Fruit fly (Drosophila melanogaster) whole organism, embryonic: ENCODE data around the gene Orct2.

ENCODE experiments used
- Asciz ChIP-seq: fragments of 200-800 bp; sonication (Bioruptor generic); optimal IDR thresholded peaks from 2 replicates; lab custom pipeline; 2017; ENCODE audit warnings: missing biosample characterization, mild to moderate bottlenecking, missing genetic modification characterization, missing genetic modification reagents
- Bgb ChIP-seq: fragments of 200-800 bp; sonication (Bioruptor generic); IDR thresholded peaks from 2 replicates; pipeline ENCODE4 v1.3.6; 2022; ENCODE audit warnings: missing biosample characterization, missing genetic modification characterization; ENCODE audit not compliant: partially characterized antibody
- BtbVII ChIP-seq: fragments of 200-800 bp; sonication (Bioruptor generic); optimal IDR thresholded peaks from 3 replicates; lab custom pipeline; 2017; ENCODE audit warnings: missing biosample characterization, mild to moderate bottlenecking, missing genetic modification characterization
- CG11504 ChIP-seq: fragments of 200-800 bp; sonication (Bioruptor generic); optimal IDR thresholded peaks from 3 replicates; lab custom pipeline; 2019; ENCODE audit warnings: missing biosample characterization, mild to moderate bottlenecking, missing genetic modification characterization, moderate library complexity
- CG11696 ChIP-seq: fragments of 200-800 bp; sonication (Bioruptor generic); IDR thresholded peaks from 2 replicates; pipeline ENCODE4 v1.3.6; 2022; ENCODE audit warnings: missing biosample characterization, missing genetic modification characterization
- CG12071 ChIP-seq: fragments of 200-800 bp; sonication (Bioruptor generic); optimal IDR thresholded peaks from 3 replicates; lab custom pipeline; 2018; ENCODE audit warnings: missing biosample characterization, mild to moderate bottlenecking, missing genetic modification characterization
- CG16815 ChIP-seq: fragments of 200-800 bp; sonication (Bioruptor generic); optimal IDR thresholded peaks from 3 replicates; lab custom pipeline; 2017; ENCODE audit warnings: missing biosample characterization, mild to moderate bottlenecking, missing genetic modification characterization
- CG1792 ChIP-seq: fragments of 200-800 bp; sonication (Bioruptor generic); optimal IDR thresholded peaks from 2 replicates; lab custom pipeline; 2016; ENCODE audit warnings: missing biosample characterization, missing genetic modification characterization
- CG18599 ChIP-seq: fragments of 200-800 bp; sonication (Bioruptor generic); optimal IDR thresholded peaks from 3 replicates; lab custom pipeline; 2017; ENCODE audit warnings: missing biosample characterization, missing genetic modification characterization, mild to moderate bottlenecking, moderate library complexity, missing genetic modification reagents
- CG18619 ChIP-seq: fragments of 200-800 bp; sonication (Bioruptor generic); optimal IDR thresholded peaks from 3 replicates; lab custom pipeline; 2017; ENCODE audit warnings: missing biosample characterization, mild to moderate bottlenecking, missing genetic modification characterization
- CG2875 ChIP-seq: fragments of 200-800 bp; sonication (Bioruptor generic); optimal IDR thresholded peaks from 2 replicates; lab custom pipeline; 2017; ENCODE audit warnings: missing biosample characterization, mild to moderate bottlenecking, missing genetic modification characterization, missing genetic modification reagents
- CG32767 ChIP-seq: fragments of 200-800 bp; sonication (Bioruptor generic); IDR thresholded peaks from 2 replicates; pipeline ENCODE4 v1.3.6; 2022; ENCODE audit warnings: missing biosample characterization, missing genetic modification characterization
- CG3407 ChIP-seq: fragments of 200-800 bp; sonication (Bioruptor generic); optimal IDR thresholded peaks from 2 replicates; lab custom pipeline; 2018; ENCODE audit warnings: missing biosample characterization, mild to moderate bottlenecking, missing genetic modification characterization
- CG4424 ChIP-seq: fragments of 200-800 bp; sonication (Bioruptor generic); optimal IDR thresholded peaks from 3 replicates; lab custom pipeline; 2016; ENCODE audit warnings: missing biosample characterization, missing genetic modification characterization
- CG5953 ChIP-seq: fragments of 200-800 bp; sonication (Bioruptor generic); IDR thresholded peaks from 2 replicates; pipeline ENCODE4 v1.3.6; 2022; ENCODE audit warnings: missing biosample characterization, missing genetic modification characterization
- CG6175 ChIP-seq: fragments of 200-800 bp; sonication (Bioruptor generic); IDR thresholded peaks from 3 replicates; pipeline ENCODE4 v1.3.6; 2022; ENCODE audit warnings: missing biosample characterization, missing genetic modification characterization
- CG7556 ChIP-seq: fragments of 200-800 bp; sonication (Bioruptor generic); optimal IDR thresholded peaks from 2 replicates; lab custom pipeline; 2017; ENCODE audit warnings: missing biosample characterization, mild to moderate bottlenecking, missing genetic modification characterization
- CG7963 ChIP-seq: fragments of 200-800 bp; sonication (Bioruptor generic); IDR thresholded peaks from 3 replicates; pipeline ENCODE4 v1.3.6; 2022; ENCODE audit warnings: missing biosample characterization, missing genetic modification characterization; ENCODE audit not compliant: partially characterized antibody
- CG8359 ChIP-seq: fragments of 200-800 bp; sonication (Bioruptor generic); optimal IDR thresholded peaks from 2 replicates; lab custom pipeline; 2017; ENCODE audit warnings: missing biosample characterization, mild to moderate bottlenecking, missing genetic modification characterization, borderline replicate concordance
- CG9797 ChIP-seq: fragments of 200-800 bp; sonication (Bioruptor generic); optimal IDR thresholded peaks from 3 replicates; lab custom pipeline; 2018; ENCODE audit warnings: missing biosample characterization, mild to moderate bottlenecking, missing genetic modification characterization
- CG9817 ChIP-seq: fragments of 200-800 bp; sonication (Bioruptor generic); optimal IDR thresholded peaks from 2 replicates; lab custom pipeline; 2018; ENCODE audit warnings: missing biosample characterization, mild to moderate bottlenecking, missing genetic modification characterization, moderate library complexity
- D ChIP-seq, 2 experiments: fragments of 200-800 bp in 1 of 2; fragments of >200 bp in 1 of 2; sonication (Bioruptor generic) in 1 of 2; optimal IDR thresholded peaks; 2 replicates in 1 of 2; 3 replicates in 1 of 2; lab custom pipeline; 2017; ENCODE audit warnings: mild to moderate bottlenecking in 1 of 2, missing biosample characterization in 1 of 2, missing genetic modification characterization in 1 of 2, missing genetic modification reagents in 1 of 2
- D19B ChIP-seq: fragments of 200-800 bp; sonication (Bioruptor generic); optimal IDR thresholded peaks from 2 replicates; lab custom pipeline; 2017; ENCODE audit warnings: missing biosample characterization, mild to moderate bottlenecking, missing genetic modification characterization
- Dbx ChIP-seq: fragments of 200-800 bp; sonication (Bioruptor generic); IDR thresholded peaks from 3 replicates; pipeline ENCODE4 v1.3.6; 2022; ENCODE audit warnings: missing biosample characterization, missing genetic modification characterization
- Deaf1 ChIP-seq: fragments of 200-800 bp; optimal IDR thresholded peaks from 3 replicates; lab custom pipeline; 2019; ENCODE audit warnings: missing biosample characterization, mild to moderate bottlenecking, missing genetic modification characterization, moderate library complexity
- Dip2 ChIP-seq: fragments of 200-800 bp; sonication (Bioruptor generic); IDR thresholded peaks from 2 replicates; pipeline ENCODE4 v1.3.6; 2022; ENCODE audit warnings: missing biosample characterization, missing genetic modification characterization
- Doc2 ChIP-seq: fragments of 200-800 bp; sonication (Bioruptor generic); IDR thresholded peaks from 2 replicates; pipeline ENCODE4 v1.3.6; 2022; ENCODE audit warnings: missing biosample characterization, missing genetic modification characterization
- HLHmδ ChIP-seq: fragments of 200-800 bp; sonication (Bioruptor generic); optimal IDR thresholded peaks from 2 replicates; lab custom pipeline; 2018; ENCODE audit warnings: missing biosample characterization, mild to moderate bottlenecking, missing genetic modification characterization, moderate library complexity
- Hr51 ChIP-seq, 2 experiments: fragments of 200-800 bp; sonication (Bioruptor generic); optimal IDR thresholded peaks; 2 replicates in 1 of 2; 3 replicates in 1 of 2; lab custom pipeline; 2016 to 2018; ENCODE audit warnings: missing biosample characterization in 2 of 2, missing genetic modification characterization in 2 of 2, mild to moderate bottlenecking in 1 of 2, moderate library complexity in 1 of 2
- Kr ChIP-seq: fragments of 200-800 bp; sonication (Bioruptor generic); optimal IDR thresholded peaks from 2 replicates; lab custom pipeline; 2017; ENCODE audit warnings: missing biosample characterization, mild to moderate bottlenecking, missing genetic modification characterization
- Neu2 ChIP-seq: fragments of 200-800 bp; sonication (Bioruptor generic); optimal IDR thresholded peaks from 3 replicates; lab custom pipeline; 2016; ENCODE audit warnings: missing biosample characterization, missing genetic modification characterization, borderline replicate concordance
- Sox100B ChIP-seq: fragments of 200-800 bp; sonication (Bioruptor generic); optimal IDR thresholded peaks from 3 replicates; lab custom pipeline; 2018; ENCODE audit warnings: missing biosample characterization, mild to moderate bottlenecking, missing genetic modification characterization
- Ssrp ChIP-seq: fragments of 200-800 bp; sonication (Bioruptor generic); optimal IDR thresholded peaks from 2 replicates; lab custom pipeline; 2018; ENCODE audit warnings: missing biosample characterization, mild to moderate bottlenecking, missing genetic modification characterization, moderate library complexity
- Stat92E ChIP-seq, 3 experiments: fragments of >200 bp in 2 of 3; fragments of 200-800 bp in 1 of 3; sonication (Bioruptor generic) in 1 of 3; optimal IDR thresholded peaks; 2 replicates each; lab custom pipeline; 2017 to 2019; ENCODE audit warnings: missing biosample characterization in 3 of 3, missing genetic modification characterization in 3 of 3, mild to moderate bottlenecking in 1 of 3, moderate library complexity in 1 of 3
- YL-1 ChIP-seq: fragments of 200-800 bp; sonication (Bioruptor generic); optimal IDR thresholded peaks from 3 replicates; lab custom pipeline; 2017; ENCODE audit warnings: missing biosample characterization, mild to moderate bottlenecking, missing genetic modification characterization
- bbx ChIP-seq: fragments of 200-800 bp; sonication (Bioruptor generic); IDR thresholded peaks from 2 replicates; pipeline ENCODE4 v1.3.6; 2022; ENCODE audit warnings: missing biosample characterization, missing genetic modification characterization; ENCODE audit not compliant: partially characterized antibody
- br ChIP-seq: fragments of >200 bp; optimal IDR thresholded peaks from 2 replicates; lab custom pipeline; 2017
- bsh ChIP-seq, 2 experiments: fragments of 200-800 bp; sonication (Bioruptor generic); optimal IDR thresholded peaks; 2 replicates each; lab custom pipeline; 2017 to 2018; ENCODE audit warnings: mild to moderate bottlenecking in 2 of 2, missing biosample characterization in 2 of 2, missing genetic modification characterization in 2 of 2, moderate library complexity in 1 of 2
- disco-r ChIP-seq: fragments of 200-800 bp; sonication (Bioruptor generic); optimal IDR thresholded peaks from 2 replicates; lab custom pipeline; 2016; ENCODE audit warnings: missing biosample characterization, missing genetic modification characterization
- dpn ChIP-seq, 2 experiments: fragments of 200-800 bp; sonication (Bioruptor generic); optimal IDR thresholded peaks; 3 replicates each; lab custom pipeline; 2016; ENCODE audit warnings: missing biosample characterization in 2 of 2, missing genetic modification characterization in 2 of 2
- gfzf ChIP-seq: fragments of 200-800 bp; sonication (Bioruptor generic); optimal IDR thresholded peaks from 2 replicates; lab custom pipeline; 2016; ENCODE audit warnings: missing biosample characterization, mild to moderate bottlenecking, missing genetic modification characterization, moderate library complexity
- ham ChIP-seq: fragments of 200-800 bp; sonication (Bioruptor generic); IDR thresholded peaks from 2 replicates; pipeline ENCODE4 v1.3.6; 2022; ENCODE audit warnings: missing biosample characterization, missing genetic modification characterization
- hkb ChIP-seq, 2 experiments: fragments of 200-800 bp in 1 of 2; fragments of >200 bp in 1 of 2; sonication (Bioruptor generic) in 1 of 2; IDR thresholded peaks in 1 of 2; optimal IDR thresholded peaks in 1 of 2; 2 replicates each; pipeline versions ENCODE4 v1.3.6 to Lab custom; 2017 to 2022; ENCODE audit warnings: missing biosample characterization in 1 of 2, missing genetic modification characterization in 1 of 2
- lov ChIP-seq, 2 experiments: fragments of 200-800 bp in 1 of 2; fragments of >200 bp in 1 of 2; sonication (Bioruptor generic) in 1 of 2; IDR thresholded peaks in 1 of 2; optimal IDR thresholded peaks in 1 of 2; 2 replicates in 1 of 2; 3 replicates in 1 of 2; pipeline versions ENCODE4 v1.3.6 to Lab custom; 2017 to 2022; ENCODE audit warnings: missing biosample characterization in 1 of 2, missing genetic modification characterization in 1 of 2
- luna ChIP-seq: fragments of 200-800 bp; sonication (Bioruptor generic); optimal IDR thresholded peaks from 2 replicates; lab custom pipeline; 2016; ENCODE audit warnings: missing biosample characterization, missing genetic modification characterization
- org-1 ChIP-seq: fragments of 200-800 bp; sonication (Bioruptor generic); optimal IDR thresholded peaks from 2 replicates; lab custom pipeline; 2017; ENCODE audit warnings: missing biosample characterization, missing genetic modification characterization
- shn ChIP-seq: fragments of 200-800 bp; sonication (Bioruptor generic); optimal IDR thresholded peaks from 3 replicates; lab custom pipeline; 2016; ENCODE audit warnings: missing biosample characterization, missing genetic modification characterization
- trem ChIP-seq: fragments of 200-800 bp; optimal IDR thresholded peaks from 3 replicates; lab custom pipeline; 2019; ENCODE audit warnings: missing biosample characterization, mild to moderate bottlenecking, missing genetic modification characterization, moderate library complexity

Gene Orct2

dm6 chr3R:24301520-24301919 lies 28.7 kb downstream of the Orct2 start (continued):
- TF ChIP-seq hkb (optimal IDR thresholded peaks at IDR 0.05; lab: Kevin White, UChicago) = no peak
- TF ChIP-seq hkb (GFP tag; IDR thresholded peaks at IDR 0.05; lab: Robert Waterston, UW) = peak; percentile 38
- TF ChIP-seq CG18599 (GFP tag; lab: Kevin White, UChicago) = no peak
- TF ChIP-seq CG6175 (GFP tag; lab: Robert Waterston, UW) = no peak
- TF ChIP-seq CG9797 = no peak
- TF ChIP-seq D19B (GFP tag; lab: Kevin White, UChicago) = no peak
- TF ChIP-seq shn (GFP tag; lab: Kevin White, UChicago) = no peak
- TF ChIP-seq CG11696 = peak; percentile 66
- no peak for TF ChIP-seq Dbx (GFP tag; lab: Robert Waterston, UW)
- TF ChIP-seq bbx (GFP tag; lab: Robert Waterston, UW) = no peak
- no peak for TF ChIP-seq disco-r
- peak; percentile 54 for TF ChIP-seq CG2875
- no peak for TF ChIP-seq luna (GFP tag; lab: Kevin White, UChicago)
- no peak for TF ChIP-seq gfzf (GFP tag; lab: Kevin White, UChicago)
- no peak for TF ChIP-seq trem (tag; lab: Kevin White, UChicago)
- no peak for TF ChIP-seq Stat92E (GFP tag; optimal IDR thresholded peaks at IDR 0.05; lab: Kevin White, UChicago)
- TF ChIP-seq CG3407 (GFP tag; lab: Kevin White, UChicago) = peak; percentile 30
- no peak for TF ChIP-seq CG18619
- peak; percentile 29 for TF ChIP-seq CG12071 (GFP tag; lab: Kevin White, UChicago)
- TF ChIP-seq lov (optimal IDR thresholded peaks at IDR 0.05; lab: Kevin White, UChicago) = no peak
- TF ChIP-seq lov (GFP tag; IDR thresholded peaks at IDR 0.05; lab: Robert Waterston, UW) = 0 out of 3 replicates have a peak, but pooled peaks have one; percentile 17
- no peak for TF ChIP-seq CG11504 (tag; lab: Kevin White, UChicago)
- no peak for TF ChIP-seq Deaf1 (tag; lab: Kevin White, UChicago)
- TF ChIP-seq Dip2 (GFP tag; lab: Robert Waterston, UW) = no peak
- no peak for TF ChIP-seq CG8359 (GFP tag; lab: Kevin White, UChicago)
- TF ChIP-seq CG32767 = no peak
- TF ChIP-seq Bgb (GFP tag; lab: Robert Waterston, UW) = no peak
- TF ChIP-seq BtbVII (GFP tag; lab: Kevin White, UChicago) = no peak
- no peak for TF ChIP-seq dpn (GFP tag; optimal IDR thresholded peaks at IDR 0.05; lab: Kevin White, UChicago)
- TF ChIP-seq CG16815 (GFP tag; lab: Kevin White, UChicago) = no peak
- TF ChIP-seq D (optimal IDR thresholded peaks at IDR 0.05; lab: Kevin White, UChicago) = no peak
- TF ChIP-seq D (GFP tag; optimal IDR thresholded peaks at IDR 0.05; lab: Kevin White, UChicago) = no peak
- TF ChIP-seq Doc2 = no peak
- no peak for TF ChIP-seq CG7556
- no peak for TF ChIP-seq CG9817
- TF ChIP-seq CG5953 (GFP tag; lab: Robert Waterston, UW) = 0 out of 2 replicates have a peak, but pooled peaks have one; percentile 45
- TF ChIP-seq CG7963 (GFP tag; lab: Robert Waterston, UW) = no peak
- no peak for TF ChIP-seq org-1 (GFP tag; lab: Kevin White, UChicago)
- TF ChIP-seq Asciz (GFP tag; lab: Kevin White, UChicago) = peak; percentile 34
- TF ChIP-seq YL-1 = no peak
- TF ChIP-seq bsh (GFP tag; optimal IDR thresholded peaks at IDR 0.05; lab: Kevin White, UChicago) = peak in 1 of 2 experiments; percentile 43
- TF ChIP-seq Hr51 (GFP tag; optimal IDR thresholded peaks at IDR 0.05; lab: Kevin White, UChicago) = no peak
- no peak for TF ChIP-seq HLHmδ (GFP tag; lab: Kevin White, UChicago)
- no peak for TF ChIP-seq Neu2 (GFP tag; lab: Kevin White, UChicago)
- peak; percentile 30 for TF ChIP-seq Sox100B (GFP tag; lab: Kevin White, UChicago)
- peak; percentile 2 for TF ChIP-seq CG4424
- no peak for TF ChIP-seq Kr (GFP tag; lab: Kevin White, UChicago)
- no peak for TF ChIP-seq CG1792 (GFP tag; lab: Kevin White, UChicago)
- TF ChIP-seq Ssrp (tag; lab: Kevin White, UChicago) = no peak
- TF ChIP-seq br (lab: Kevin White, UChicago) = no peak
- TF ChIP-seq ham (GFP tag; lab: Robert Waterston, UW) = no peak
